Fruit fly (Drosophila melanogaster) ovary, adult (tissue): Measurements from ENCODE around the gene tHMG1.
A peak's percentile ranks its signal among the peaks of the same experiment; 100 is the strongest.

ENCODE experiments used
- CG17801 ChIP-seq: fragments of 200-800 bp; optimal IDR thresholded peaks from 2 replicates; lab custom pipeline; 2019; ENCODE audit warnings: missing biosample characterization, mild to moderate bottlenecking, missing genetic modification characterization, moderate library complexity; ENCODE audit not compliant: partially characterized antibody

Gene tHMG1

DNA sequence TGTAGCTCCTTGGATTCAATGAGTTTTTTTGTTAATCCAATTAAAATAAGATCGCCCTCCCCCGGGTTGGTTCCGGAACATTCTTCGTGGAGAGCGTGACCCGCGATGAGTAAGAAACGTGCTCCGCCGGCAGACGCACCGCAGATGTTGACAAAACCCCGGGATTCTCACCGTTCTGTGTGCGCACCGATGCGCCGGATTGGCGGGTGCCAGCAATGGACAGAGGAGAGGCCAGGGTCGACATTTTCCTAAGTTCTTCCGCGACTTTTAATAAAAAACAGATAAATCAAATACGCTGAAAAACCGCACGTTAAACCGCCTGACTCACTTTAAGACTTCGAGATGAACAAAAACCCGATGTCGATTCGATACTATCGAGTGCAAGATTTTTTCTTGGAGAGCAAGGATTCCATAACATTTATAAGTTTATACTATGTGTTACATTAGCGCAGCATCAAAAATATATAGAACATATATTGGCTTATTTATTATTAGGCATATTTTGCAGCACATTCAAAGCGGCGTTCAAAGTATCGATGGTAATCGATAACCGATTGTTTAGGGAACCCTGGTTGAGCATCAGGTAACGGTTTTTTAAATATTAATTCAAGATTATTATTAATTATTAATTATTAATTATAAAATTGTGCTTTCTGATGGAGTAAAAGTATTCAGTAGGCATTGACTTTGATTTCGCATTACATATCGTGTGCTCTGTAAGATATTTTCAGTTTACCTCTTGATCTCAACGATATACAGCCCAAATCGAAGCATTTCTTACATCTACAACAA is at the start of gene tHMG1, which contains the start of gene CCT1:
Gene tHMG1 (plus strand): TSS at position 742 of the 792 bp plus-strand sequence.
Gene CCT1 (minus strand): TSS at position 352 of the 792 bp plus-strand sequence.
- peak; percentile 65 for TF ChIP-seq CG17801 (GFP tag; lab: Kevin White, UChicago)

DNA sequence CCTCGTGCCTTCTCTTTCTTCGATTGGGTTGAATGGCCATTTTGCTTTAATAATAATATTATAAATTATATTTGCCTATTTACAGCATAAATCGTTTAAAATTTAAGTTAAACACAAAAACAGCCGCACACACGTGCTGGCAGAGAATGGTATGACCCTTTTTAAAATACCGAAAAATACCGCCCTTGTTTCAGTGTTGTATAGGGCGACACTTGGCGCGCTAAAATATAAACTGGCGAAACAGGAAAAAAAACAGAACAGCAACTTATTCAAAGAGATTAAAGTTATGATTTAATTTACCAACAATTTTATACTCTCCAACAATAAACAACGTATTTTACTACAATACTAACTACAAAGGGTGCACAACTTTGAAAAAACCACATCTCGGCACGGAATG is 45.1 kb upstream of the tHMG1 start, which contains the start of gene CG12499:
Gene CG12499 (minus strand): TSS at position 95 of the 400 bp plus-strand sequence.
- no peak for TF ChIP-seq CG17801 (GFP tag; lab: Kevin White, UChicago)

DNA sequence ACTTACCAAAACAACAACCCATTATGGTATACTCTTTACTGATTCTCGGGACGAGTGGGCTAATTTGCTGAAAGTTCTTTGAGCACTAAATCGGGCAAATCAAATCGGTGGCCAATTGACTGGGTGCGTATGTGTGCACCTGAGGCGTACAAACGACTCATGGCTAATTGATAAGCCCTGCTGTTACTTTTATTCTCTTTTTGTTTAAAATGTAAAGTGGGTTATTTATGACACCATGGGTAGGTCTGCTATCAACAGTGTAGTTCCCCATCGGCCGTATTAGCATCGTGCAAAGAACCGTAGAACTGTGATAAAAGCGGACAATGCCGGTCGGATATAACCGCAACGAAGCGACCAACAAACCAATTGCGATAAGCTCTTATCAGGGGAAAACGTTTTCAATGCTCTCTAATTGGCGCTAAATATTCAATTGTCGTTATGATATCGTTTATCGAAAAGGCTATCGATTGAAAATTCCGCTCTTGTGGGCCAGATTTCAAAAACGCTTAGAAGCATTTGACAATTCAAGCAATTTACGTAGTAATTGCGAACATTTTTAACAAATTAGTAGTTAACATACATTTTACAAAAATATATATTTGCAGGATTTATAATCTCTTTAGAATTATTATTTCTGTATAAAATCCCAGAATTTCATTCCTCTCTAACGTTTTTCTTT is 44.3 kb upstream of the tHMG1 start, which contains the start of gene CG34288:
Gene CG34288 (minus strand): TSS at position 69 of the 679 bp plus-strand sequence.
- no peak for TF ChIP-seq CG17801 (GFP tag; lab: Kevin White, UChicago)

DNA sequence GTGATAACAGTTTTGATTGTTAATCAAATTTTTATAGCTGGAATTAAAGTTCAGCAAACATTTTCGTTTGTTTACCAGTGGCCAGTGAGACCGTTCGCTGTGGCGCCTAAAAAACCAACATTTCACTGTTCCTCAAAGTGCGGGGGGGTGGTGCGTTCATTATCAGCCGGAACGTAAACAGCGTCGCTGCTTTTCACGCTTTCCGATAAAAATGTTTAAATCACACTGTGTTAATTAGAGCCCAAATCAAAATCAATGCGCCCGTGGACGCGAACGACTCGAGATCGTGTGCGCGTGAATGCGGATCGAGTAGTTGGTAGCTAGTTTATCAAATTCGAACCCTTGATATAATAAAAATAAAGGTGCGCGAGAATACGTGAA is 43.8 kb upstream of the tHMG1 start, which contains the start of gene CG34376:
Gene CG34376 (plus strand): TSS at position 226 of the 381 bp plus-strand sequence.
- peak; percentile 22 for TF ChIP-seq CG17801 (GFP tag; lab: Kevin White, UChicago)

DNA sequence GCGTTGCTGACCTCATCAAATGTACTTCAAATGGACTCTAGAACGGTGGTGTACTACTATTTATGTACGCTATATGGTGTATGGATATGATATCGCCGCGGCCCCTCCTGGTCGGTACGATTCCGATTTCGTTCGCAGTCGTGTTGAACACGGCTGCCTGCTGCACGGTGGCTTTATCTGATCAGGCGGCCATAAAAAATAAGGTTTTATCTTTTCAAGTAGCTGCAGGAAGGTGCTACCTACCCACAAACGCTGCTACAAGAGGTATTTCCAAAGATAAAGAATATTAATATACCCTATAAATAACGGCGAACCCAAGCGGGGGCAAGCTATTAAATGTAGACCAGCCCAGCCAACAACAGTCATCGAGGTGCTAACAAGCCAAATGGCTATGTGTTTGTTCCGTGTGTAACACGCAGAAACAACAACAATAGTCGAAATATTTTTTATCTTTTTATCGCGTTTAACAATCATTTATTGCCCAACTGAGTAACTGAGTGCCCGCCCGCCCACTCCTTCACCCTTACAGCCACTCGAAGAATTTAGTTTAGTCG is 41.7 kb upstream of the tHMG1 start:
- TF ChIP-seq CG17801 (GFP tag; lab: Kevin White, UChicago), result no peak

dm6 chr3R:22454397-22455334 is 37.0 kb upstream of the tHMG1 start:
- no peak for TF ChIP-seq CG17801 (GFP tag; lab: Kevin White, UChicago)

dm6 chr3R:22455335-22455985 is 36.2 kb upstream of the tHMG1 start:
- TF ChIP-seq CG17801 (GFP tag; lab: Kevin White, UChicago), result no peak

dm6 chr3R:22456007-22456406 is 35.6 kb upstream of the tHMG1 start:
- TF ChIP-seq CG17801 (GFP tag; lab: Kevin White, UChicago), result no peak

DNA sequence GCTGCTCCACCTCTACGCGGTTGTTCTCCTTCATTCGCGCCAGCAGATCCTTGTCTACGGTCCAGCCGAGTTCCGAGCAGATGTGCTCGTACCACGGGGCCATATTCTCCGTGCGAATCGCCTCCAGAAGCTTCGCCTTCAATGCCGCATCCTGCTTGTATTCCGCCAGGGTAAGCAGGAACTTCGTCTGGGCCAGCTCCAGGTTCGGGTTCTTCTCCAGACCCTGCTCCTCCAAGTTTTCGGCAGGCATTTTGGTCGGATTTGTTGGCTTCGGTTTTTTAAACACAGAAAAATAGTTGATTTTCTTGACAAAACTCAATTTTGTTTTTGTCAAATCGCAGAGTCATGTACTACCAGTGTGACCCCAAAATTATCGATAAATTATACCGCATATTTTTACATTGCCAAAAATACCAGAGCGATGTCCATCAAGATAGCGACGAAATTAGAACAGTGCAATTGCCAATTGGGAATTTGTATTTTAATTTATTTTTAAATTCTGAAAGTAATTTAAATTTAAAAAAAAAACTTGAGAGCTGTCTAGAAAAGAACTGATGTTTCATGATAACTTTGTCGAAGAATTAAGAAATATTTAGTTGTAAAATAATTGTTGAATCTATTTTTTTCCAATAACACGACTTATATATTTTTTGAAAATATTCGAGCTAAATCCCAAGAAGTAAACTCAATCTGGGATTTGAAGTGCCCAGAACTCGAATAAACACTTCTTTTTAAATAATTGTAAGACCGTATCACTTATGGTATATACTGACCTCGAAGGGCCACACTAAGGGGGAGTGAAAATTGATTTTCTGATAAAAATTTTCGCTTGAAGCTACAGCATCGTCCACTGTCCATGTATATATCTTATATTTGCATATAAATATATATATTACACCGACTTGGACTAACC is 29.7 kb upstream of the tHMG1 start, which contains the start of the genes Rpn7 and AP-2mu:
Gene Rpn7 (minus strand): TSS at position 382 of the 913 bp plus-strand sequence.
Gene AP-2mu (plus strand): TSS at position 783 of the 913 bp plus-strand sequence.
- no peak for TF ChIP-seq CG17801 (GFP tag; lab: Kevin White, UChicago)

DNA sequence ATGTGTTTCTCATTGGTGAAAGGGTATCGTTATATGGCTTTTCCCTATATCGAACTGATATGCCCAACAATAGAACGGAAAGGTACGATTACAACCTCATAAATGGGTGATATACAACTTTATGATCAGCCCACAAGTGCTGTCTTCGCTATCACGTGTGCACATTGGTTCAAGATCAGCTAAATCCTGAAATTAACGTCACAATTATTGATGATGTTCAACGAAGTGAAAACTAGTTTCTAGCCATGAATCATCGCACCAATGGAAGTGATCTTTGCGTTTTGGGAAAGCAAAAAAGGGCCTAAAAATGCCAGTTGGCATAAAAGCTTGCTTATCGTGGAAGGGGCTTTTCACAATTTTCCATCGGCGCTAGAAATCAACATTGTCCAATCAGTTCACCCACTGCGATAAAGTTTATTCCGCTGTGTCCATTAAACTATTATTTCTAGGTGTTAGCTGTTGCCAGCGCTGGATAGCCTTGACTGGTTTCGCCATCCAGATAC is 27.0 kb upstream of the tHMG1 start, which contains the start of gene CG7054:
Gene CG7054 (plus strand): TSS at position 375 of the 503 bp plus-strand sequence.
- peak; percentile 49 for TF ChIP-seq CG17801 (GFP tag; lab: Kevin White, UChicago)

DNA sequence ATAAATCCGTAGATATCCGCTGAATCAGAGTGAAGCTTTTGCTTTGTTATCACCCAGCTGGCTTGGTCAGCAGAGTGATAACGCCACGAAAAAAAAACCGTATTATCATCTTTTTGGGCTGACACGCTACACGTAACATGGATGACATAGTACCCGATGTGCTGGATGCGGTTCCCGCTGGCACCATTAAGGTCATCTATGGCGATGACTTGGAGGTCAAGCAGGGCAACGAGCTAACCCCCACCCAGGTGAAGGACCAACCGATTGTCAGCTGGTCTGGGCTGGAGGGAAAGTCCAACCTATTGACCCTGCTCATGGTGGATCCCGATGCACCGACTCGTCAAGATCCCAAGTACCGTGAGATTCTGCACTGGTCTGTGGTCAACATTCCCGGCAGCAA is 26.5 kb upstream of the tHMG1 start:
- no peak for TF ChIP-seq CG17801 (GFP tag; lab: Kevin White, UChicago)

dm6 chr3R:22465984-22466530 is 25.6 kb upstream of the tHMG1 start, which contains the start of gene Pebp1:
Gene Pebp1 (plus strand): TSS chr3R:22466034.
- no peak for TF ChIP-seq CG17801 (GFP tag; lab: Kevin White, UChicago)
